Worm (Caenorhabditis elegans) whole organism, L4 larva: ENCODE measurements around the gene rcd-1.

ENCODE experiments used
- F26F4.8 ChIP-seq: fragments of 200-800 bp; sonication (Bioruptor generic); conservative IDR thresholded peaks from 2 replicates; pipeline ENCODE4 v1.3.6; 2022; ENCODE audit warnings: missing genetic modification characterization, missing compliant biosample characterization
- Y105C5A.15 ChIP-seq: fragments of 200-800 bp; sonication (Bioruptor generic); IDR thresholded peaks from 2 replicates; pipeline ENCODE4 v1.3.6; 2022; ENCODE audit warnings: missing genetic modification characterization, missing compliant biosample characterization
- ZK337.2 ChIP-seq: fragments of 200-800 bp; sonication (Bioruptor generic); IDR thresholded peaks from 2 replicates; pipeline ENCODE4 v1.3.6; 2022; ENCODE audit warnings: missing genetic modification reagents, missing genetic modification characterization, missing compliant biosample characterization
- ZK546.5 ChIP-seq, 2 experiments: sonication (generic microtip); optimal IDR thresholded peaks; 2 replicates each; lab custom pipeline; 2017; ENCODE audit warnings: missing biosample characterization in 2 of 2, missing genetic modification characterization in 2 of 2
- aha-1 ChIP-seq: fragments of 150-350 bp; peaks from one replicate; lab custom pipeline; 2014; ENCODE audit warnings: missing biosample characterization, missing genetic modification characterization
- ceh-32 ChIP-seq: sonication (generic microtip); optimal IDR thresholded peaks from 2 replicates; lab custom pipeline; 2016; ENCODE audit warnings: mild to moderate bottlenecking, missing genetic modification characterization, missing compliant biosample characterization; ENCODE audit not compliant: poor library complexity
- ceh-44 ChIP-seq: fragments of 200-800 bp; sonication (Bioruptor generic); IDR thresholded peaks from 2 replicates; pipeline ENCODE4 v1.3.6; 2022; ENCODE audit warnings: missing genetic modification reagents, missing genetic modification characterization, missing compliant biosample characterization
- ceh-62 ChIP-seq: sonication (generic microtip); optimal IDR thresholded peaks from 2 replicates; lab custom pipeline; 2017; ENCODE audit warnings: missing biosample characterization, missing genetic modification characterization
- cey-2 ChIP-seq: sonication (generic microtip); optimal IDR thresholded peaks from 3 replicates; lab custom pipeline; 2017; ENCODE audit warnings: missing genetic modification characterization, mild to moderate bottlenecking, missing compliant biosample characterization, antibody characterized with exemption, borderline replicate concordance; ENCODE audit not compliant: insufficient read depth
- ctbp-1 ChIP-seq: fragments of 200-800 bp; sonication (Bioruptor generic); IDR thresholded peaks from 2 replicates; pipeline ENCODE4 v1.3.6; 2022; ENCODE audit warnings: missing genetic modification reagents, missing genetic modification characterization, missing compliant biosample characterization
- dve-1 ChIP-seq: sonication (generic microtip); optimal IDR thresholded peaks from 2 replicates; lab custom pipeline; 2017; ENCODE audit warnings: antibody characterized with exemption, mild to moderate bottlenecking, missing genetic modification characterization, missing compliant biosample characterization; ENCODE audit not compliant: insufficient read depth
- fos-1 ChIP-seq: fragments of 150-350 bp; optimal IDR thresholded peaks from 2 replicates; lab custom pipeline; 2014; ENCODE audit warnings: missing biosample characterization, missing genetic modification characterization
- gei-8 ChIP-seq: fragments of 200-800 bp; sonication (Bioruptor generic); optimal IDR thresholded peaks from 2 replicates; lab custom pipeline; 2018; ENCODE audit warnings: mild to moderate bottlenecking, missing genetic modification characterization, missing compliant biosample characterization
- hif-1 ChIP-seq, 2 experiments: sonication (generic microtip); optimal IDR thresholded peaks; 2 replicates each; lab custom pipeline; 2016 to 2017; ENCODE audit warnings: missing compliant biosample characterization in 2 of 2, missing genetic modification characterization in 2 of 2, missing genetic modification reagents in 2 of 2, missing genotype in 2 of 2, mild to moderate bottlenecking in 1 of 2
- lin-13 ChIP-seq: fragments of 150-350 bp; optimal IDR thresholded peaks from 2 replicates; lab custom pipeline; 2014; ENCODE audit warnings: missing biosample characterization, missing genetic modification reagents, missing genetic modification characterization
- lin-29 ChIP-seq: fragments of 200-800 bp; sonication (Bioruptor generic); IDR thresholded peaks from 2 replicates; pipeline ENCODE4 v1.3.6; 2022; ENCODE audit warnings: missing genetic modification reagents, missing genetic modification characterization, missing compliant biosample characterization
- lin-39 ChIP-seq: fragments of 150-350 bp; optimal IDR thresholded peaks from 2 replicates; lab custom pipeline; 2014; ENCODE audit warnings: missing biosample characterization, missing genetic modification reagents, missing genetic modification characterization
- mxl-2 ChIP-seq: fragments of 200-800 bp; sonication (Bioruptor generic); conservative IDR thresholded peaks from 2 replicates; pipeline ENCODE4 v1.3.6; 2022; ENCODE audit warnings: missing genetic modification reagents, missing genetic modification characterization, missing compliant biosample characterization
- nhr-102 ChIP-seq: sonication (generic microtip); optimal IDR thresholded peaks from 2 replicates; lab custom pipeline; 2016; ENCODE audit warnings: mild to moderate bottlenecking, missing genetic modification characterization, moderate library complexity, missing compliant biosample characterization
- nhr-11 ChIP-seq: fragments of 150-350 bp; optimal IDR thresholded peaks from 2 replicates; lab custom pipeline; 2014; ENCODE audit warnings: missing biosample characterization, missing genetic modification characterization
- nhr-237 ChIP-seq: sonication (generic microtip); optimal IDR thresholded peaks from 2 replicates; lab custom pipeline; 2017; ENCODE audit warnings: missing biosample characterization, missing genetic modification characterization
- nhr-25 ChIP-seq: sonication (generic microtip); optimal IDR thresholded peaks from 2 replicates; lab custom pipeline; 2017; ENCODE audit warnings: missing genetic modification characterization, mild to moderate bottlenecking, missing compliant biosample characterization, antibody characterized with exemption, moderate library complexity, borderline replicate concordance; ENCODE audit not compliant: insufficient read depth
- nhr-76 ChIP-seq: fragments of 150-350 bp; optimal IDR thresholded peaks from 2 replicates; lab custom pipeline; 2014; ENCODE audit warnings: missing biosample characterization, missing genetic modification characterization
- pha-4 ChIP-seq, 2 experiments: fragments of 150-350 bp in 1 of 2; fragments of 200-800 bp in 1 of 2; sonication (Bioruptor generic) in 1 of 2; IDR thresholded peaks in 1 of 2; optimal IDR thresholded peaks in 1 of 2; 2 replicates each; pipeline versions ENCODE4 v1.3.6 to Lab custom; 2014 to 2022; ENCODE audit warnings: missing genetic modification characterization in 2 of 2, missing genetic modification reagents in 2 of 2, missing biosample characterization in 1 of 2, missing compliant biosample characterization in 1 of 2
- snpc-1.2 ChIP-seq: fragments of 200-800 bp; sonication (Bioruptor generic); IDR thresholded peaks from 2 replicates; pipeline ENCODE4 v1.3.6; 2022; ENCODE audit warnings: missing genetic modification reagents, missing genetic modification characterization, missing compliant biosample characterization
- snpc-4 ChIP-seq: fragments of 150-350 bp; optimal IDR thresholded peaks from 2 replicates; lab custom pipeline; 2014; ENCODE audit warnings: missing biosample characterization, missing genetic modification characterization
- tag-97 ChIP-seq: fragments of 200-800 bp; sonication (Bioruptor generic); IDR thresholded peaks from 2 replicates; pipeline ENCODE4 v1.3.6; 2022; ENCODE audit warnings: missing genetic modification characterization, missing compliant biosample characterization
- unc-130 ChIP-seq: sonication (generic microtip); optimal IDR thresholded peaks from 2 replicates; lab custom pipeline; 2016; ENCODE audit warnings: missing genetic modification reagents, missing genetic modification characterization, missing compliant biosample characterization
- unc-62 ChIP-seq, 3 experiments: fragments of 150-350 bp in 1 of 3; sonication (generic microtip); optimal IDR thresholded peaks in 2 of 3; peaks in 1 of 3; 1 replicate in 1 of 3; 2 replicates in 2 of 3; lab custom pipeline; 2014 to 2017; ENCODE audit warnings: missing biosample characterization in 3 of 3, missing genetic modification characterization in 3 of 3, missing genetic modification reagents in 3 of 3, missing genotype in 1 of 3
- zfp-3 ChIP-seq: fragments of 200-800 bp; sonication (Bioruptor generic); conservative IDR thresholded peaks from 2 replicates; pipeline ENCODE4 v1.3.6; 2022; ENCODE audit warnings: missing genetic modification reagents, missing genetic modification characterization, missing compliant biosample characterization

Gene rcd-1

DNA sequence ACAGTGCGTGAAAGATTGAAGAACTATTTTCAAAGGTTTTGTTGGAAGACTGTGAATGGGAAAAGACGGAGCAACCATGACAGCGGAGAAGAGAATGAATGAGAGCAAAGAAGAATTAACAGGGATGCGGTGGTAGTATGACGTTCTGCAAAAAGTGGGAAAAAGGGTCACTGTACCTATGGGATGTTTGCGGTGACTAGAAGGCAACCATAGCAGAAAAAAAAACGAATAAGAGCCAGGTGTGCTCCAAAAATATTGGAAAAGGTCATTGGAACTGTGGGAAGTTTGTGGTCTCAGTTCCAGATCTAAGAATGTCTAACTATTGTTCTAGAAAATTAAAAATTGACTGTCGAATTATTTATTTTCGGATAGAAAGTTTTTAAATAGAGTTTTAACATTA is 5.0 kb upstream of the rcd-1 start, which contains the start of gene fbxb-90:
Gene fbxb-90 (minus strand): TSS at position 101 of the 400 bp plus-strand sequence.
- TF ChIP-seq unc-62 (GFP tag; optimal IDR thresholded peaks at IDR 0.05 in 1 of 2; lab: Kevin White, UChicago) = peak in 1 of 2 experiments; percentile 11
- no peak for TF ChIP-seq unc-62 (tag; optimal IDR thresholded peaks at IDR 0.05; lab: Kevin White, UChicago)
- TF ChIP-seq mxl-2 (GFP tag; lab: Robert Waterston, UW) = no peak

ce11 chrII:3750685-3751084 is 3.0 kb upstream of the rcd-1 start, which contains the start of gene fbxb-91:
Gene fbxb-91, minus strand, starts transcription at chrII:3750785.
- TF ChIP-seq ceh-62 (tag; lab: Kevin White, UChicago) (no peak), lin-29 (GFP tag; lab: Robert Waterston, UW) (no peak), ctbp-1 (GFP tag; lab: Robert Waterston, UW) (no peak), lin-13 (GFP tag; lab: Kevin White, UChicago) (no peak), zfp-3 (GFP tag; lab: Robert Waterston, UW) (no peak), nhr-76 (no peak), tag-97 (no peak), ceh-44 (GFP tag; lab: Robert Waterston, UW) (no peak), unc-130 (no peak), hif-1 (tag; optimal IDR thresholded peaks at IDR 0.05; lab: Kevin White, UChicago) (no peak), nhr-237 (no peak), snpc-4 (tag; lab: Kevin White, UChicago) (no peak)
- TF ChIP-seq, all 104 proteins: peak for 0

DNA sequence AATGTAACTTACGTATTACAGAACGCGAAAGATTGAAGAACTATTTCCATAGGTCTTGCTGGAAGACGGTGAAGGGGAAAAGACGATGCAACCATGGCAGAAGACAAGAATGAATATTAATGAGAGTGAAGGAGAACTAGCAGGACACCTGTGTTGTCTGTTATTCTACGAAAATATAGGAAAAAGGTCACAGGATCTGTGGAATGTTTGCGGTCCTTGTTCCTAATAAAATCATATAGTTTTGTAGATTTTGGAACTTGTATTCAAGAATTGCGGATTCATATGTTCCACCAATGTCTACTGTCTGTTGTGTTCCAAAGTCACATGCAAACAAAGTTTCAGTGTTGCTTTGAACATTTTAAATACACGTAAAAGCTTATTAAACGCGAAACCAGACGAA is 1.5 kb upstream of the rcd-1 start, which contains the start of gene sdz-11:
Gene sdz-11 (minus strand): TSS at position 101 of the 400 bp plus-strand sequence.
- TF ChIP-seq nhr-102 (tag; lab: Kevin White, UChicago) (no peak), aha-1 (tag; lab: Kevin White, UChicago) (peak; percentile 56), unc-62 (GFP tag; optimal IDR thresholded peaks at IDR 0.05 in 1 of 2; lab: Kevin White, UChicago) (peak in 1 of 2 experiments; percentile 33), unc-62 (tag; optimal IDR thresholded peaks at IDR 0.05; lab: Kevin White, UChicago) (no peak)

DNA sequence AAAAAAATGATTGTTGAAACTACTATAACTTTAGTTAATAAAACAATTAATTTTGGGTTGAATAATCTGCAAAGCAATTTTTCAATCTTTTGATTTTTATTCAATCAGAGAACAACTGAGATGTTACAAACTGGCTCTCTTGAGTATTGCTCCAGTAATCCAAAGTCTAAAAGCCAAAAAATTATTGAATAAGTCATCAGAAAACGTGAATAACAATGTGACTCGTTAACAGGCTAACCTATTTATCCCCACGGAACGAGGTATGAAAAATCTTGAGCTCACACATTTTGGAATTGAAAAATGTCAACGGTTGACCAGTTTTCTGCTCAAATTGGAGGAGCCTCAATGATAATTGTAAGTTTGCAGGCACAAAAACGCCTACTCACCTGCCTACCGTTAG is 3.8 kb downstream of the rcd-1 start, which contains the start of gene srx-111:
Gene srx-111 (plus strand): TSS at position 301 of the 400 bp plus-strand sequence.
- TF ChIP-seq gei-8 = no peak
- TF ChIP-seq aha-1 (tag; lab: Kevin White, UChicago) = no peak
- no peak for TF ChIP-seq ceh-32 (tag; lab: Kevin White, UChicago)
- TF ChIP-seq dve-1 (tag; lab: Kevin White, UChicago) = no peak
- no peak for TF ChIP-seq nhr-25 (tag; lab: Kevin White, UChicago)
- no peak for TF ChIP-seq nhr-102 (tag; lab: Kevin White, UChicago)
- TF ChIP-seq fos-1 (tag; lab: Kevin White, UChicago) = no peak
- no peak for TF ChIP-seq ctbp-1 (GFP tag; lab: Robert Waterston, UW)
- TF ChIP-seq pha-4 (GFP tag; IDR thresholded peaks at IDR 0.05; lab: Robert Waterston, UW) = no peak
- TF ChIP-seq pha-4 (tag; optimal IDR thresholded peaks at IDR 0.05; lab: Kevin White, UChicago) = no peak
- no peak for TF ChIP-seq lin-39

DNA sequence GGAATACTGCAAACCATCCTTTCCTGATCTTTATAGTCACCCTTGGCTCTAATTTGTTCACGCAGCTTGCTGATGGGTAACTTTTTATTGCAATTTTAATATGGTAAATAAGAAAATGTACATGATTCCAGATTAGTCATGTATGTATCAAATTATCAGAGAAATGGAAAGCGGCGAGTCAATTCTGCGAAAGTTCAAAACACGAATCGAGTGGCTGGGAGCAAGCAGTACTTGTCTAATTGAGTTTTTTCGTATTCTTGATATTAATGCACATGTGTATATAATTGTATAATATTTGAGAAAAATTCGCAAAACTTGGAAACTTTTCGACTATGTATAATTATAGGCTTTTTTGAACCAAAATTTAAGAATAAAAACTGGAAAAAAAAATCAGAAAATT is 5.3 kb downstream of the rcd-1 start, which contains the start of gene T24E12.12:
Gene T24E12.12 (plus strand): TSS at position 281 of the 400 bp plus-strand sequence.
- TF ChIP-seq fos-1 (tag; lab: Kevin White, UChicago) = no peak
- no peak for TF ChIP-seq snpc-1.2 (GFP tag; lab: Robert Waterston, UW)
- no peak for TF ChIP-seq ZK337.2 (GFP tag; lab: Robert Waterston, UW)
- no peak for TF ChIP-seq nhr-237
- no peak for TF ChIP-seq F26F4.8 (GFP tag; lab: Robert Waterston, UW)
- TF ChIP-seq Y105C5A.15 (GFP tag; lab: Robert Waterston, UW) = no peak
- TF ChIP-seq nhr-11 (tag; lab: Kevin White, UChicago) = no peak
- no peak for TF ChIP-seq ZK546.5 (tag; optimal IDR thresholded peaks at IDR 0.05; lab: Kevin White, UChicago)
- TF ChIP-seq cey-2 (tag; lab: Kevin White, UChicago) = no peak
